Worm (Caenorhabditis elegans) whole organism, L2 larva: ENCODE results near the gene ZK632.4.

Experiments
- R02D3.7 ChIP-seq: fragments of 150-350 bp; optimal IDR thresholded peaks from 2 replicates; lab custom pipeline; 2014; ENCODE audit warnings: missing biosample characterization, missing genetic modification characterization
- ceh-16 ChIP-seq: fragments of 150-350 bp; optimal IDR thresholded peaks from 2 replicates; lab custom pipeline; 2014; ENCODE audit warnings: missing biosample characterization, missing genetic modification characterization
- egl-27 ChIP-seq: sonication (generic microtip); optimal IDR thresholded peaks from 3 replicates; lab custom pipeline; 2017; ENCODE audit warnings: missing biosample characterization, missing genetic modification reagents, missing genetic modification characterization
- nhr-77 ChIP-seq: fragments of 150-350 bp; optimal IDR thresholded peaks from 2 replicates; lab custom pipeline; 2014; ENCODE audit warnings: missing biosample characterization, missing genetic modification characterization
- unc-39 ChIP-seq: fragments of 150-350 bp; optimal IDR thresholded peaks from 2 replicates; lab custom pipeline; 2014; ENCODE audit warnings: missing biosample characterization, missing genetic modification characterization

- no peak for TF ChIP-seq egl-27 (tag; lab: Kevin White, UChicago)
- no peak for TF ChIP-seq unc-39
- no peak for TF ChIP-seq ceh-16 (tag; lab: Kevin White, UChicago)
- no peak for TF ChIP-seq nhr-77
- TF ChIP-seq R02D3.7 (tag; lab: Kevin White, UChicago): no peak
Measured at ce11 chrIII:9760184-9760583, 47.1 kb downstream of the ZK632.4 start.
